Worm (Caenorhabditis elegans) whole organism, late embryonic: Measurements from ENCODE around the gene eif-2Bgamma.

Experiments used
- C08G9.2 ChIP-seq: sonication (generic microtip); optimal IDR thresholded peaks from 2 replicates; lab custom pipeline; 2016; ENCODE audit warnings: mild to moderate bottlenecking, missing genetic modification characterization, moderate library complexity, missing compliant biosample characterization
- C38D4.7 ChIP-seq: fragments of 200-800 bp; sonication (Bioruptor generic); optimal IDR thresholded peaks from 2 replicates; lab custom pipeline; 2018; ENCODE audit warnings: mild to moderate bottlenecking, missing genetic modification characterization, moderate library complexity, missing compliant biosample characterization
- K02D7.2 ChIP-seq: sonication (generic microtip); optimal IDR thresholded peaks from 2 replicates; lab custom pipeline; 2017; ENCODE audit warnings: mild to moderate bottlenecking, missing genetic modification characterization, missing compliant biosample characterization
- T23F11.4 ChIP-seq: fragments of 200-800 bp; sonication (Bioruptor generic); optimal IDR thresholded peaks from 2 replicates; lab custom pipeline; 2018; ENCODE audit warnings: mild to moderate bottlenecking, missing genetic modification characterization, missing compliant biosample characterization
- ama-1 ChIP-seq: fragments of 150-350 bp; optimal IDR thresholded peaks from 2 replicates; lab custom pipeline; 2014
- ceh-14 ChIP-seq: sonication (generic microtip); optimal IDR thresholded peaks from 2 replicates; lab custom pipeline; 2016; ENCODE audit warnings: missing genotype, missing genetic modification characterization, missing compliant biosample characterization
- ceh-19 ChIP-seq: fragments of 200-800 bp; sonication (Bioruptor generic); optimal IDR thresholded peaks from 2 replicates; lab custom pipeline; 2018; ENCODE audit warnings: mild to moderate bottlenecking, missing genetic modification characterization, missing compliant biosample characterization
- ceh-2 ChIP-seq: sonication (generic microtip); optimal IDR thresholded peaks from 2 replicates; lab custom pipeline; 2016; ENCODE audit warnings: missing genotype, missing genetic modification characterization, missing compliant biosample characterization
- ceh-24 ChIP-seq: sonication (generic microtip); optimal IDR thresholded peaks from 2 replicates; lab custom pipeline; 2016; ENCODE audit warnings: mild to moderate bottlenecking, missing genetic modification characterization, missing compliant biosample characterization
- ceh-30 ChIP-seq: fragments of 150-350 bp; optimal IDR thresholded peaks from 2 replicates; lab custom pipeline; 2014; ENCODE audit warnings: missing biosample characterization, missing genetic modification characterization
- ceh-34 ChIP-seq: sonication (generic microtip); optimal IDR thresholded peaks from 2 replicates; lab custom pipeline; 2016; ENCODE audit warnings: mild to moderate bottlenecking, missing genetic modification characterization, missing compliant biosample characterization
- ceh-45 ChIP-seq: fragments of 200-800 bp; sonication (Bioruptor generic); IDR thresholded peaks from 2 replicates; pipeline ENCODE4 v1.3.6; 2022; ENCODE audit warnings: missing genetic modification reagents, missing genetic modification characterization, missing compliant biosample characterization
- ceh-48 ChIP-seq: sonication (generic microtip); optimal IDR thresholded peaks from 2 replicates; lab custom pipeline; 2016; ENCODE audit warnings: missing genetic modification characterization, inconsistent platforms, missing compliant biosample characterization
- ceh-6 ChIP-seq: fragments of 200-800 bp; sonication (Bioruptor generic); optimal IDR thresholded peaks from 2 replicates; lab custom pipeline; 2018; ENCODE audit warnings: mild to moderate bottlenecking, missing genetic modification characterization, missing compliant biosample characterization
- ceh-9 ChIP-seq: sonication (generic microtip); optimal IDR thresholded peaks from 2 replicates; lab custom pipeline; 2016; ENCODE audit warnings: mild to moderate bottlenecking, missing genetic modification characterization, inconsistent platforms, missing compliant biosample characterization
- dmd-4 ChIP-seq: sonication (generic microtip); optimal IDR thresholded peaks from 2 replicates; lab custom pipeline; 2016; ENCODE audit warnings: borderline replicate concordance, missing genetic modification characterization, missing compliant biosample characterization
- dve-1 ChIP-seq: sonication (generic microtip); optimal IDR thresholded peaks from 2 replicates; lab custom pipeline; 2017; ENCODE audit warnings: antibody characterized with exemption, mild to moderate bottlenecking, missing genetic modification characterization, missing compliant biosample characterization
- fax-1 ChIP-seq: sonication (generic microtip); optimal IDR thresholded peaks from 2 replicates; lab custom pipeline; 2016; ENCODE audit warnings: missing genotype, missing genetic modification characterization, missing compliant biosample characterization
- fkh-10 ChIP-seq: fragments of 150-350 bp; optimal IDR thresholded peaks from 2 replicates; lab custom pipeline; 2014; ENCODE audit warnings: missing biosample characterization, missing genetic modification reagents, missing genetic modification characterization
- gmeb-2 ChIP-seq: sonication (generic microtip); optimal IDR thresholded peaks from 2 replicates; lab custom pipeline; 2016; ENCODE audit warnings: missing genetic modification characterization, inconsistent platforms, missing compliant biosample characterization
- hlh-30 ChIP-seq: sonication (generic microtip); optimal IDR thresholded peaks from 2 replicates; lab custom pipeline; 2017; ENCODE audit warnings: antibody characterized with exemption, missing genetic modification characterization, missing compliant biosample characterization; ENCODE audit not compliant: insufficient read depth
- hlh-8 ChIP-seq: sonication (generic microtip); optimal IDR thresholded peaks from 2 replicates; lab custom pipeline; 2016; ENCODE audit warnings: missing genotype, missing genetic modification characterization, missing compliant biosample characterization
- lin-11 ChIP-seq: fragments of 200-800 bp; sonication (Bioruptor generic); optimal IDR thresholded peaks from 2 replicates; lab custom pipeline; 2018; ENCODE audit warnings: mild to moderate bottlenecking, missing genetic modification characterization, missing compliant biosample characterization
- madf-2 ChIP-seq: sonication (generic microtip); optimal IDR thresholded peaks from 2 replicates; lab custom pipeline; 2017; ENCODE audit warnings: missing genetic modification characterization, missing compliant biosample characterization
- nfya-1 ChIP-seq: sonication (generic microtip); optimal IDR thresholded peaks from 2 replicates; lab custom pipeline; 2017; ENCODE audit warnings: missing genetic modification characterization, mild to moderate bottlenecking, missing compliant biosample characterization, antibody characterized with exemption, moderate library complexity
- nhr-11 ChIP-seq: fragments of 150-350 bp; optimal IDR thresholded peaks from 2 replicates; lab custom pipeline; 2014; ENCODE audit warnings: missing biosample characterization, missing genetic modification characterization
- nhr-232 ChIP-seq: sonication (generic microtip); optimal IDR thresholded peaks from 2 replicates; lab custom pipeline; 2016; ENCODE audit warnings: missing genetic modification characterization, missing compliant biosample characterization
- odd-2 ChIP-seq: sonication (generic microtip); optimal IDR thresholded peaks from 2 replicates; lab custom pipeline; 2017; ENCODE audit warnings: antibody characterized with exemption, mild to moderate bottlenecking, missing genetic modification characterization, missing compliant biosample characterization
- pha-2 ChIP-seq: sonication (generic microtip); optimal IDR thresholded peaks from 2 replicates; lab custom pipeline; 2017; ENCODE audit warnings: mild to moderate bottlenecking, missing genetic modification characterization, missing compliant biosample characterization
- pha-4 ChIP-seq: fragments of 150-350 bp; optimal IDR thresholded peaks from 2 replicates; lab custom pipeline; 2018; ENCODE audit warnings: missing biosample characterization, missing genetic modification reagents, missing genetic modification characterization
- pqm-1 ChIP-seq: sonication (generic microtip); optimal IDR thresholded peaks from 2 replicates; lab custom pipeline; 2016; ENCODE audit warnings: missing genetic modification characterization, missing compliant biosample characterization
- sox-2 ChIP-seq: fragments of 200-800 bp; sonication (Bioruptor generic); IDR thresholded peaks from 2 replicates; pipeline ENCODE4 v1.3.6; 2022; ENCODE audit warnings: missing genetic modification reagents, missing genetic modification characterization, missing compliant biosample characterization
- sox-4 ChIP-seq: sonication (generic microtip); optimal IDR thresholded peaks from 2 replicates; lab custom pipeline; 2017; ENCODE audit warnings: mild to moderate bottlenecking, missing genetic modification characterization, inconsistent platforms, missing compliant biosample characterization
- syd-9 ChIP-seq: sonication (generic microtip); optimal IDR thresholded peaks from 2 replicates; lab custom pipeline; 2016; ENCODE audit warnings: mild to moderate bottlenecking, missing genetic modification characterization, moderate library complexity, missing compliant biosample characterization
- ttx-3 ChIP-seq: sonication (generic microtip); optimal IDR thresholded peaks from 2 replicates; lab custom pipeline; 2016; ENCODE audit warnings: missing genetic modification reagents, missing genetic modification characterization, missing compliant biosample characterization
- unc-3 ChIP-seq, 2 experiments: fragments of 200-800 bp in 1 of 2; sonication (Bioruptor generic) in 1 of 2; sonication (generic microtip) in 1 of 2; conservative IDR thresholded peaks in 1 of 2; optimal IDR thresholded peaks in 1 of 2; 2 replicates each; pipeline versions ENCODE4 v1.3.6 to Lab custom; 2016 to 2022; ENCODE audit warnings: missing compliant biosample characterization in 2 of 2, missing genetic modification characterization in 2 of 2, missing genetic modification reagents in 1 of 2
- unc-42 ChIP-seq: sonication (generic microtip); optimal IDR thresholded peaks from 2 replicates; lab custom pipeline; 2016; ENCODE audit warnings: missing genotype, missing genetic modification characterization, missing compliant biosample characterization
- unc-55 ChIP-seq: sonication (generic microtip); optimal IDR thresholded peaks from 2 replicates; lab custom pipeline; 2017; ENCODE audit warnings: missing biosample characterization, missing genetic modification reagents, missing genetic modification characterization
- zip-5 ChIP-seq: sonication (generic microtip); optimal IDR thresholded peaks from 2 replicates; lab custom pipeline; 2016; ENCODE audit warnings: missing genetic modification characterization, missing compliant biosample characterization
- ztf-16 ChIP-seq: sonication (generic microtip); optimal IDR thresholded peaks from 2 replicates; lab custom pipeline; 2017; ENCODE audit warnings: missing genetic modification characterization, missing compliant biosample characterization

The eif-2Bgamma gene

ce11 chrII:6935975-6936374 is 31.5 kb downstream of the eif-2Bgamma start:
- TF ChIP-seq K02D7.2, result no peak
- no peak for TF ChIP-seq odd-2 (tag; lab: Kevin White, UChicago)
- no peak for TF ChIP-seq ceh-14
- TF ChIP-seq ceh-9 (tag; lab: Kevin White, UChicago), result no peak
- peak; percentile 26 for TF ChIP-seq unc-55

- TF ChIP-seq ceh-34 (tag; lab: Kevin White, UChicago) (peak; percentile 92), ceh-9 (tag; lab: Kevin White, UChicago) (no peak), ceh-19 (GFP tag; lab: Kevin White, UChicago) (peak; percentile 25)
Measured at ce11 chrII:6934729-6935128, 32.7 kb downstream of the eif-2Bgamma start.

ce11 chrII:6932978-6933377 is 34.5 kb downstream of the eif-2Bgamma start:
- TF ChIP-seq ztf-16 (no peak), ceh-6 (GFP tag; lab: Kevin White, UChicago) (no peak), T23F11.4 (GFP tag; lab: Kevin White, UChicago) (no peak), ceh-24 (tag; lab: Kevin White, UChicago) (no peak), pqm-1 (tag; lab: Kevin White, UChicago) (no peak), K02D7.2 (no peak), pha-4 (no peak), unc-55 (no peak), nhr-232 (tag; lab: Kevin White, UChicago) (no peak), gmeb-2 (tag; lab: Kevin White, UChicago) (no peak), pha-2 (tag; lab: Kevin White, UChicago) (no peak), nhr-11 (tag; lab: Kevin White, UChicago) (no peak), dve-1 (tag; lab: Kevin White, UChicago) (no peak)
- TF ChIP-seq, all 69 proteins: peak for 0

ce11 chrII:6930072-6930471 is 37.4 kb downstream of the eif-2Bgamma start:
- TF ChIP-seq C38D4.7 (GFP tag; lab: Kevin White, UChicago) (no peak), ceh-45 (GFP tag; lab: Robert Waterston, UW) (no peak), ceh-30 (tag; lab: Kevin White, UChicago) (no peak), fkh-10 (GFP tag; lab: Kevin White, UChicago) (no peak), ceh-2 (tag; lab: Kevin White, UChicago) (no peak), unc-42 (tag; lab: Kevin White, UChicago) (no peak)

- TF ChIP-seq hlh-30 (tag; lab: Kevin White, UChicago) (peak; percentile 66), dve-1 (tag; lab: Kevin White, UChicago) (no peak)
- TF ChIP-seq, all 69 proteins: peak for 1
Measured at ce11 chrII:6928416-6928815, 39.0 kb downstream of the eif-2Bgamma start, which contains the start of gene flcn-1. Gene flcn-1, plus strand, starts transcription at chrII:6928763.

- TF ChIP-seq madf-2 (tag; lab: Kevin White, UChicago) (no peak), syd-9 (tag; lab: Kevin White, UChicago) (no peak), nfya-1 (no peak), ceh-6 (GFP tag; lab: Kevin White, UChicago) (no peak), zip-5 (tag; lab: Kevin White, UChicago) (no peak), ttx-3 (tag; lab: Kevin White, UChicago) (no peak)
Measured at ce11 chrII:6927603-6928002, 39.8 kb downstream of the eif-2Bgamma start, which contains the start of gene F22D3.4. Gene F22D3.4, minus strand, starts transcription at chrII:6927603.

- TF ChIP-seq lin-11 (tag; lab: Kevin White, UChicago), result no peak
- no peak for TF ChIP-seq unc-3 (GFP tag; conservative IDR thresholded peaks at IDR 0.05; lab: Robert Waterston, UW)
- no peak for TF ChIP-seq unc-3 (tag; optimal IDR thresholded peaks at IDR 0.05; lab: Kevin White, UChicago)
- no peak for TF ChIP-seq ceh-30 (tag; lab: Kevin White, UChicago)
- no peak for TF ChIP-seq madf-2 (tag; lab: Kevin White, UChicago)
- TF ChIP-seq pqm-1 (tag; lab: Kevin White, UChicago), result no peak
- TF ChIP-seq sox-4, result no peak
- no peak for TF ChIP-seq hlh-8
- no peak for TF ChIP-seq C08G9.2 (tag; lab: Kevin White, UChicago)
- TF ChIP-seq sox-2 (GFP tag; lab: Robert Waterston, UW), result no peak
- TF ChIP-seq ama-1, result no peak
- no peak for TF ChIP-seq pha-2 (tag; lab: Kevin White, UChicago)
- TF ChIP-seq gmeb-2 (tag; lab: Kevin White, UChicago), result no peak
- no peak for TF ChIP-seq dmd-4 (tag; lab: Kevin White, UChicago)
- TF ChIP-seq fax-1 (tag; lab: Kevin White, UChicago), result no peak
- TF ChIP-seq ceh-48, result no peak
- TF ChIP-seq ceh-19 (GFP tag; lab: Kevin White, UChicago), result no peak
- no peak for TF ChIP-seq K02D7.2
Measured at ce11 chrII:6927034-6927433, 40.4 kb downstream of the eif-2Bgamma start.
